Worm (Caenorhabditis elegans) whole organism, mixed stage, embryonic: ENCODE measurements around the gene str-248.

ENCODE experiments used
- lsy-2 ChIP-seq: fragments of 150-350 bp; optimal IDR thresholded peaks from 2 replicates; lab custom pipeline; 2014; ENCODE audit warnings: missing biosample characterization, missing genetic modification characterization
- nhr-2 ChIP-seq: fragments of 150-350 bp; optimal IDR thresholded peaks from 2 replicates; lab custom pipeline; 2014; ENCODE audit warnings: missing biosample characterization, missing genetic modification characterization
- nhr-76 ChIP-seq: sonication (generic microtip); optimal IDR thresholded peaks from 2 replicates; lab custom pipeline; 2017; ENCODE audit warnings: missing biosample characterization, missing genetic modification characterization
- unc-62 ChIP-seq: fragments of 150-350 bp; optimal IDR thresholded peaks from 2 replicates; lab custom pipeline; 2014; ENCODE audit warnings: missing biosample characterization, missing genetic modification reagents, missing genetic modification characterization

- TF ChIP-seq lsy-2 (tag; lab: Kevin White, UChicago): no peak
- no peak for TF ChIP-seq nhr-76
- TF ChIP-seq unc-62 (GFP tag; lab: Kevin White, UChicago): no peak
- no peak for TF ChIP-seq nhr-2 (tag; lab: Kevin White, UChicago)
These were observed 32.1 kb upstream of the str-248 start for ce11 chrV:15661580-15661979.
